Fruit fly (Drosophila melanogaster): ENCODE results near the gene ymp.

The ymp gene

dm6 chr3R:25609027-25609426, at the start of gene ymp:
TSS of gene ymp (minus strand) at chr3R:25609127.
- no peak for TF ChIP-seq pan (optimal IDR thresholded peaks at IDR 0.05)
- no peak for TF ChIP-seq psq (optimal IDR thresholded peaks at IDR 0.05)
- no peak for TF ChIP-seq usp (GFP tag; optimal IDR thresholded peaks at IDR 0.05)
- TF ChIP-seq Dll (optimal IDR thresholded peaks at IDR 0.05): no peak

- no peak for TF ChIP-seq CG8478 (optimal IDR thresholded peaks at IDR 0.05)
- no peak for TF ChIP-seq Dll (optimal IDR thresholded peaks at IDR 0.05)
- no peak for TF ChIP-seq EcR (GFP tag; optimal IDR thresholded peaks at IDR 0.05)
- TF ChIP-seq pan (optimal IDR thresholded peaks at IDR 0.05): no peak
- no peak for TF ChIP-seq psq (optimal IDR thresholded peaks at IDR 0.05)
Observed at dm6 chr3R:25652066-25652720, 43.3 kb upstream of the ymp start.

- TF ChIP-seq usp (GFP tag; optimal IDR thresholded peaks at IDR 0.05) (no peak), Dll (optimal IDR thresholded peaks at IDR 0.05) (no peak), CG8478 (optimal IDR thresholded peaks at IDR 0.05) (no peak), pan (optimal IDR thresholded peaks at IDR 0.05) (no peak), EcR (GFP tag; optimal IDR thresholded peaks at IDR 0.05) (no peak), psq (optimal IDR thresholded peaks at IDR 0.05) (no peak)
Observed at dm6 chr3R:25651414-25651813, 42.5 kb upstream of the ymp start.

- TF ChIP-seq usp (GFP tag; optimal IDR thresholded peaks at IDR 0.05) (no peak), EcR (GFP tag; optimal IDR thresholded peaks at IDR 0.05) (no peak), CG8478 (optimal IDR thresholded peaks at IDR 0.05) (no peak), pan (optimal IDR thresholded peaks at IDR 0.05) (no peak), psq (optimal IDR thresholded peaks at IDR 0.05) (no peak), Dll (optimal IDR thresholded peaks at IDR 0.05) (no peak)
Observed at dm6 chr3R:25650417-25650816, 41.5 kb upstream of the ymp start.

DNA sequence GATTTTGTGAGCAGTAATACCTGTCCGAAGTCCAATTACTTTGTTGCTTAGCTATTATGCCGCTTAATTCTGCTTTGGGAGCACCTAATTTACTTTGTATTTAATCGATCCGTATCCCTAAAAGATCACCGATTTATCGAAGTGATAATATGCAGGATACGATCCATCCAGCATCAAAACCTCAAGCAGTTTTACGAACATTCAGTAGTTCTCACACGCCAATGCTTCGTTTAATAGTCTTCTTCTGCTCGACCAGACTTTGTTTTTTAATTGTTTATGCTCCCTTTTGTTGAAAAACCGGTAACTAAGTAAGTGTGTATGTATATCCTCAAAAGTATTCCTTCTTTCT, 39.3 kb upstream of the ymp start:
- no peak for TF ChIP-seq pan (optimal IDR thresholded peaks at IDR 0.05)
- no peak for TF ChIP-seq EcR (GFP tag; optimal IDR thresholded peaks at IDR 0.05)
- no peak for TF ChIP-seq CG8478 (optimal IDR thresholded peaks at IDR 0.05)
- TF ChIP-seq usp (GFP tag; optimal IDR thresholded peaks at IDR 0.05): no peak
- TF ChIP-seq Dll (optimal IDR thresholded peaks at IDR 0.05): no peak
- TF ChIP-seq psq (optimal IDR thresholded peaks at IDR 0.05): no peak

DNA sequence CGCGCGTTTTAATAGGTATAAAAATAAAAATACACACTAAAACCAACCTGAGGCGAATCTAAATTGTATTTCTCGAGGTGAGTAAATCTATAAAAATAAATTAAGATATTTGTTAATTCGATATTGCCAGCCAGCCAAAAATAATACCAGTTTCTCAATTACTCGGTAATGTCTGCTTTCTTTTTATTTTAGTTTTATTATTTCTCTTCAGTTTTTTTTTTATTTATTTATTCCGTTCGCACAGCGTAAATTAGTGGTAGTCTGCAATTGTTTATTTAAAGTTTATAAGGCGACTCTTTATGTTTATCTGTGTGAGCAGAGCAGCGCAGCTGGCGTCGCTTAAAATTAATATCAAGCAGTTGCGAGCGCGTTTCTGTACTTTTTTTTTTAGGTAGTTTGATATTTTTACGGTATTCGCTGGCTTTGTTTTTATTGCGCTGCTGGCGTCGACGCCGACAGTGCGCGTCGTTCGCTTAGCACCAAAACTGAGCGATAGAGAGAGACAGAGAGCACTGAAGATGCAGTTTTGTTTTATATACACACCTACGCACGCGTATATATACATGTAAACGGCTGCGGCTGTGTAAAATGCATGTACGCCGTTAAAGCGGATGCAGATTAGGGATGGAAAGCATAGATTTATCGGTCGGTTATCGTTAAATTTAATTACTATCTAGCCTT, 38.8 kb upstream of the ymp start:
- TF ChIP-seq Dll (optimal IDR thresholded peaks at IDR 0.05): no peak

DNA sequence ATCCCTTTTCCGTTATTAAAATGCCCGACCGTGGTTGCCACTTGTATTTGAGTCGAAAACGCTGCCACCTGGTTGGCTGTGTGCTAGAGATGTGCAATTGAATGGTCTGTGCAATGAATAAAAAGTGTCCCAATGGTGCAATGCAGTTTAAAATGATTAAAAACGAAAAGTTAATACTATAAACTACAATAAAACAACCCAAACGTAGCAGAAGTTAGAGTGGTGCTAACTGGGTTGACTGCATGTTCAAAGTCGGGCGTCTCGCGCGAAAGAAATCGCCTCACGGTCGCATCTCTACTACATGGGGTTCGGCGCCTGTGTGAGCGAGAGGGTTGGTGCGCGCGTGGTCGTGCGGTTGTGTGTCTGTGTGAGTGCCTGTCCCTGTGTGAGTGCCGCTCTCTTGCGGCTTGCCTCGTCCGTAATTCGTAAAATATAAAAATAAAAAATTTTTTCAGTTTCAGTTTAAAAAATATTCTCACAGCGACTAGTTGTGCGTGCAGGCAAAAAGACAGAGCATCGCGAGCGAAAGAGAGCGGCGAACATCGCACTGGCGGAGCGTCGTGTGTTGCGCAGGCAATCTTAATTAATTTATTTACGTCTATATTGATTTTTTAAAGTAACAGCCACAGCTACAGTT, 38.1 kb upstream of the ymp start:
- TF ChIP-seq CG8478 (optimal IDR thresholded peaks at IDR 0.05) (peak; percentile 6), usp (GFP tag; optimal IDR thresholded peaks at IDR 0.05) (no peak), psq (optimal IDR thresholded peaks at IDR 0.05) (no peak), Dll (optimal IDR thresholded peaks at IDR 0.05) (no peak), pan (optimal IDR thresholded peaks at IDR 0.05) (no peak), EcR (GFP tag; optimal IDR thresholded peaks at IDR 0.05) (no peak)

DNA sequence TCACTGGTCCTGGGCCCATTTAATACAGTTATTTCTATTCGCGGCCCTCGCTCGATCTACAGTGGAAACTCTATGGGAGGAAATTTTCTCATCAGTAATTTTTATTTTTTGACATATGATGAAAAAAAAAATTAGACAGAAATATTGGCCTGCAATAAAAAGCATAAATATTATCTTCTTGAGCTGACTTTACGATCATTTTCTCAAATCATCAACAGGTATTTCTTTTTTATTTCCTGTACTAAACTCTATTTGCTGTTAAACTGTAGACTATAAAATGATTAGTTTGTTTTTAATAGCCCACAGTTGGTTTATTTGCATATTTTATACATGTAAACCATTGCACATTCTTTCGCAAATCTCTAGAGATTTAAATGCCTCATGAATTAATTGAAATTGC, 35.2 kb upstream of the ymp start:
- TF ChIP-seq usp (GFP tag; optimal IDR thresholded peaks at IDR 0.05) (no peak), Dll (optimal IDR thresholded peaks at IDR 0.05) (no peak)

DNA sequence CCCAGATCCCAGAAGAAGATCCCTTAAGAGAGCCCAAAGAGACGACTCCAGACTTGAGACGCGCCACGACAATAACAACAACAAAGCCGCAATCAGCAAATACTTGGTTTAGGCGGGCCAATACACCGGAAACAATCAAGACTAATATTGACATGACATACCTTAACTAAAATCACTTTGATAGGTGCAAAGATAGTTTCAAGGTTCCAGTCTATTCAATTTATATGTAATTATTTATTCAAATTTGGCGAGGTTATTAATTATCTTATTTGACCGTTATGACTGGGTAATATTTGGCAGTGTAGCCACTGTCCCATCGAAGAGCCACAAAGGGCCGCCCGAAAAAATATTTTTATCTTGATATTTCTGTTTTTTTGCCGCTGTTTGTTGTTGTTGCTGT, 31.5 kb upstream of the ymp start:
- TF ChIP-seq CG8478 (optimal IDR thresholded peaks at IDR 0.05) (no peak), pan (optimal IDR thresholded peaks at IDR 0.05) (no peak), psq (optimal IDR thresholded peaks at IDR 0.05) (no peak)

DNA sequence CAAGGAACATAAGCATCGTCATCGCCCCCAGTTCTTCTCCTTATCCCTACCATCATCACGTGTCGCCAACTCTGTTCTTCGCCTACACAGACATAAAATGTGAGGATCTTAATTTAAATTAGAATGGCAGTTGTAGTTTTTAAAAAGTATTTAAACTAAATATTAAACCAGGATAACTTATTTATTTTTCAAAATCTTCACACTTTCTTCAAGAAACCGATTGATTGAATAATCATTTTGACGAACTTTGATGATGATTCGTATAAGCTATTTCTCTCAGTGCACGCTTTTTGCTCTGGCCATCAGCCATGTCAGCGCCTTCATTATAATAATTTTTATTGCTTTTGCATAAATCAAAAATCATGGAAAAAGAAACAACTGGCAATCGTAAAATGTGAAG, 30.0 kb upstream of the ymp start:
- TF ChIP-seq pan (optimal IDR thresholded peaks at IDR 0.05): no peak
- no peak for TF ChIP-seq Dll (optimal IDR thresholded peaks at IDR 0.05)
- TF ChIP-seq usp (GFP tag; optimal IDR thresholded peaks at IDR 0.05): no peak
- TF ChIP-seq EcR (GFP tag; optimal IDR thresholded peaks at IDR 0.05): no peak
- no peak for TF ChIP-seq CG8478 (optimal IDR thresholded peaks at IDR 0.05)
- no peak for TF ChIP-seq psq (optimal IDR thresholded peaks at IDR 0.05)

- TF ChIP-seq usp (GFP tag; optimal IDR thresholded peaks at IDR 0.05) (no peak), pan (optimal IDR thresholded peaks at IDR 0.05) (no peak), psq (optimal IDR thresholded peaks at IDR 0.05) (no peak), CG8478 (optimal IDR thresholded peaks at IDR 0.05) (no peak), EcR (GFP tag; optimal IDR thresholded peaks at IDR 0.05) (no peak), Dll (optimal IDR thresholded peaks at IDR 0.05) (no peak)
Observed at dm6 chr3R:25638381-25638780, 29.5 kb upstream of the ymp start.

DNA sequence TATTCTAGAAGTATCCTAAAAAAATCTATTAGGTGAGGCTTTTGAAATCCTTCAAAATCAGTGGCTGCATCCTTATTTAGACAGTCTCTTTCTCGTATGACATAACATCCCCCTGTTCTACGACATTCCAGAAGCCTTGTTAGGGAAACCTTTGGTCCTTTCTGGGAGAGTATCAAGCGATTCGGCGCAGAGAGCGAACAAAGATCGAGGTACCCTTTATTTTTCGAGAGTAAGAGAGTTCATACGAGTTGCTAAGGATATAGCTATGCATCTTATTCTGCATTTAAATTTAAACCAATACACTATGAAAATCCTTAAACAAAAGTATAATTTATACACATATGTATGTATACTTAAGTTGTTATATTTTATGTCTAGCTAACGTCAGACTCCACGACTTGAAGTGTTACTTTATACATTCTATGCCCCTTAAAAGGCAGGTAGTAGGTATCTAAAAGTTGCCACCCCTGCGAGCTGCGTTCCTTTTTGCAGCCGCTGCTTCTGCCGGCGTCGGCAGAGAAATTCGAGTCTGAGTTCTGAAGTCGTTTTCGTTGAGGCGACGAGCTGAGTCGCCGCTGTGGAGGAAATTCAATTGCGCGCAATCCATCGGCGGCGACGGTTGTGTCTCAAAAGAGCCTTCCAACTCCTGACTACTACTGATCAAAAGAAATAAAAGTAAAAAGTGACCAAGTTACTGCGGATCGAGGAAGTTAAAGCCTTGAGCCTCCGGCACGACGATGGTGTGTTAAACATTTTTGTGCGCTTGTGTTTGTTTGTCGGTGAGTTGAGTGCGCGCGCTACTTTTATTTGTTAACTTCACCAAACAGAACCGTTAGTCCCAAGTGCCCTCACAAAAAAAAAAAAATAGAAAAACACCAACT, 28.6 kb upstream of the ymp start, which contains the start of gene jigr1:
TSS of gene jigr1 (plus strand) at position 550 of the 881 bp plus-strand sequence.
- peak; percentile 91 for TF ChIP-seq pan (optimal IDR thresholded peaks at IDR 0.05)
- TF ChIP-seq CG8478 (optimal IDR thresholded peaks at IDR 0.05): no peak

Data from whole organism.